Fruit fly (Drosophila melanogaster): Measurements from ENCODE around the gene bbg.

dm6 chr3L:14485401-14485800 lies 50.7 kb downstream of the bbg start:
- TF ChIP-seq CG8478 (optimal IDR thresholded peaks at IDR 0.05) (no peak), CTCF (optimal IDR thresholded peaks at IDR 0.05) (no peak)

Data from S2 (cell line).